Fruit fly (Drosophila melanogaster) whole organism, embryonic: Measurements from ENCODE around the gene CG5377.
A peak's percentile ranks its signal among the peaks of the same experiment; 100 is the strongest.

Source experiments
- Atf6 ChIP-seq: fragments of 200-800 bp; sonication (Bioruptor generic); IDR thresholded peaks from 2 replicates; pipeline ENCODE4 v1.3.6; 2022; ENCODE audit warnings: missing biosample characterization, missing genetic modification characterization
- CG10321 ChIP-seq: fragments of 200-800 bp; sonication (Bioruptor generic); IDR thresholded peaks from 2 replicates; pipeline ENCODE4 v1.3.6; 2022; ENCODE audit warnings: missing biosample characterization, missing genetic modification characterization
- CG10979 ChIP-seq: fragments of 200-800 bp; sonication (Bioruptor generic); optimal IDR thresholded peaks from 2 replicates; lab custom pipeline; 2018; ENCODE audit warnings: missing biosample characterization, mild to moderate bottlenecking, missing genetic modification characterization, moderate library complexity
- CG11093 ChIP-seq: fragments of 200-800 bp; sonication (Bioruptor generic); IDR thresholded peaks from 3 replicates; pipeline ENCODE4 v1.3.6; 2022; ENCODE audit warnings: missing biosample characterization, missing genetic modification characterization
- CG12659 ChIP-seq: fragments of 200-800 bp; sonication (Bioruptor generic); optimal IDR thresholded peaks from 3 replicates; lab custom pipeline; 2017; ENCODE audit warnings: mild to moderate bottlenecking, missing biosample characterization, missing genetic modification reagents, missing genetic modification characterization
- CG13287 ChIP-seq: fragments of 200-800 bp; sonication (Bioruptor generic); IDR thresholded peaks from 2 replicates; pipeline ENCODE4 v1.3.6; 2022; ENCODE audit warnings: missing biosample characterization, missing genetic modification characterization; ENCODE audit not compliant: partially characterized antibody
- CG17361 ChIP-seq: fragments of 200-800 bp; sonication (Bioruptor generic); IDR thresholded peaks from 3 replicates; pipeline ENCODE4 v1.3.6; 2022; ENCODE audit warnings: missing biosample characterization, missing genetic modification characterization
- CG17568 ChIP-seq: fragments of 200-800 bp; sonication (Bioruptor generic); optimal IDR thresholded peaks from 2 replicates; lab custom pipeline; 2018; ENCODE audit warnings: missing biosample characterization, mild to moderate bottlenecking, missing genetic modification characterization, moderate library complexity
- CG1792 ChIP-seq: fragments of 200-800 bp; sonication (Bioruptor generic); optimal IDR thresholded peaks from 2 replicates; lab custom pipeline; 2016; ENCODE audit warnings: missing biosample characterization, missing genetic modification characterization
- CG31365 ChIP-seq: fragments of 200-800 bp; sonication (Bioruptor generic); optimal IDR thresholded peaks from 2 replicates; lab custom pipeline; 2018; ENCODE audit warnings: missing biosample characterization, mild to moderate bottlenecking, missing genetic modification characterization
- CG32772 ChIP-seq: fragments of 200-800 bp; sonication (Bioruptor generic); IDR thresholded peaks from 2 replicates; pipeline ENCODE4 v1.3.6; 2022; ENCODE audit warnings: missing biosample characterization, missing genetic modification characterization
- CG33213 ChIP-seq: fragments of 200-800 bp; sonication (Bioruptor generic); optimal IDR thresholded peaks from 3 replicates; lab custom pipeline; 2016; ENCODE audit warnings: missing biosample characterization, missing genetic modification characterization
- CG6813 ChIP-seq: fragments of 200-800 bp; sonication (Bioruptor generic); optimal IDR thresholded peaks from 2 replicates; lab custom pipeline; 2017; ENCODE audit warnings: missing biosample characterization, missing genetic modification characterization, mild to moderate bottlenecking, moderate library complexity, missing genetic modification reagents
- CG8478 ChIP-seq: fragments of >200 bp; optimal IDR thresholded peaks from 2 replicates; lab custom pipeline; 2018
- CG9817 ChIP-seq: fragments of 200-800 bp; sonication (Bioruptor generic); optimal IDR thresholded peaks from 2 replicates; lab custom pipeline; 2018; ENCODE audit warnings: missing biosample characterization, mild to moderate bottlenecking, missing genetic modification characterization, moderate library complexity
- CHES-1-like ChIP-seq: fragments of 200-800 bp; sonication (Bioruptor generic); optimal IDR thresholded peaks from 2 replicates; lab custom pipeline; 2016; ENCODE audit warnings: missing biosample characterization, missing genetic modification characterization
- CTCF ChIP-seq: fragments of 200-800 bp; sonication (Bioruptor generic); optimal IDR thresholded peaks from 2 replicates; lab custom pipeline; 2017; ENCODE audit warnings: missing biosample characterization, mild to moderate bottlenecking, missing genetic modification characterization, moderate library complexity
- D ChIP-seq, 2 experiments: fragments of 200-800 bp in 1 of 2; fragments of >200 bp in 1 of 2; sonication (Bioruptor generic) in 1 of 2; optimal IDR thresholded peaks; 2 replicates in 1 of 2; 3 replicates in 1 of 2; lab custom pipeline; 2017; ENCODE audit warnings: mild to moderate bottlenecking in 1 of 2, missing biosample characterization in 1 of 2, missing genetic modification characterization in 1 of 2, missing genetic modification reagents in 1 of 2
- D19A ChIP-seq: fragments of 200-800 bp; optimal IDR thresholded peaks from 3 replicates; lab custom pipeline; 2019; ENCODE audit warnings: missing biosample characterization, mild to moderate bottlenecking, missing genetic modification characterization, moderate library complexity
- D19B ChIP-seq: fragments of 200-800 bp; sonication (Bioruptor generic); optimal IDR thresholded peaks from 2 replicates; lab custom pipeline; 2017; ENCODE audit warnings: missing biosample characterization, mild to moderate bottlenecking, missing genetic modification characterization
- Dek ChIP-seq: fragments of 200-800 bp; sonication (Bioruptor generic); optimal IDR thresholded peaks from 3 replicates; lab custom pipeline; 2019; ENCODE audit warnings: missing biosample characterization, mild to moderate bottlenecking, missing genetic modification characterization, moderate library complexity
- Dip3 ChIP-seq: fragments of 200-800 bp; sonication (Bioruptor generic); optimal IDR thresholded peaks from 3 replicates; lab custom pipeline; 2016; ENCODE audit warnings: missing biosample characterization, missing genetic modification characterization
- HLH3B ChIP-seq: fragments of 200-800 bp; sonication (Bioruptor generic); IDR thresholded peaks from 2 replicates; pipeline ENCODE4 v1.3.6; 2022; ENCODE audit warnings: missing biosample characterization, missing genetic modification characterization
- HmgZ ChIP-seq: fragments of 200-800 bp; sonication (Bioruptor generic); optimal IDR thresholded peaks from 2 replicates; lab custom pipeline; 2018; ENCODE audit warnings: missing biosample characterization, mild to moderate bottlenecking, missing genetic modification characterization
- Lhr ChIP-seq: fragments of 200-800 bp; sonication (Bioruptor generic); optimal IDR thresholded peaks from 3 replicates; lab custom pipeline; 2017; ENCODE audit warnings: mild to moderate bottlenecking, missing biosample characterization, missing genetic modification reagents, missing genetic modification characterization
- MTF-1 ChIP-seq: fragments of 200-800 bp; sonication (Bioruptor generic); optimal IDR thresholded peaks from 2 replicates; lab custom pipeline; 2018; ENCODE audit warnings: missing biosample characterization, mild to moderate bottlenecking, missing genetic modification characterization, borderline replicate concordance
- Ssrp ChIP-seq: fragments of 200-800 bp; sonication (Bioruptor generic); optimal IDR thresholded peaks from 2 replicates; lab custom pipeline; 2018; ENCODE audit warnings: missing biosample characterization, mild to moderate bottlenecking, missing genetic modification characterization, moderate library complexity
- TFAM ChIP-seq: fragments of 200-800 bp; sonication (Bioruptor generic); optimal IDR thresholded peaks from 2 replicates; lab custom pipeline; 2017; ENCODE audit warnings: missing biosample characterization, missing genetic modification characterization, inconsistent platforms
- Trl ChIP-seq, 3 experiments: fragments of >200 bp in 2 of 3; fragments of 200-800 bp in 1 of 3; sonication (Bioruptor generic) in 1 of 3; optimal IDR thresholded peaks; 2 replicates in 1 of 3; 3 replicates in 2 of 3; lab custom pipeline; 2016 to 2017; ENCODE audit warnings: missing biosample characterization in 1 of 3, missing genetic modification characterization in 1 of 3
- Vsx1 ChIP-seq: fragments of 200-800 bp; sonication (Bioruptor generic); optimal IDR thresholded peaks from 2 replicates; lab custom pipeline; 2017; ENCODE audit warnings: missing biosample characterization, mild to moderate bottlenecking, missing genetic modification characterization, missing genetic modification reagents
- bab2 ChIP-seq: fragments of 200-800 bp; sonication (Bioruptor generic); optimal IDR thresholded peaks from 2 replicates; lab custom pipeline; 2016; ENCODE audit warnings: missing biosample characterization, missing genetic modification characterization
- bowl ChIP-seq: fragments of 200-800 bp; sonication (Bioruptor generic); IDR thresholded peaks from 2 replicates; pipeline ENCODE4 v1.3.6; 2022; ENCODE audit warnings: missing biosample characterization, missing genetic modification characterization
- chm ChIP-seq: fragments of 200-800 bp; sonication (Bioruptor generic); IDR thresholded peaks from 2 replicates; pipeline ENCODE4 v1.3.6; 2022; ENCODE audit warnings: missing biosample characterization, missing genetic modification characterization
- crc ChIP-seq: fragments of 200-800 bp; sonication (Bioruptor generic); optimal IDR thresholded peaks from 2 replicates; lab custom pipeline; 2016; ENCODE audit warnings: missing biosample characterization, missing genetic modification characterization
- dimm ChIP-seq: fragments of 200-800 bp; sonication (Bioruptor generic); IDR thresholded peaks from 2 replicates; pipeline ENCODE4 v1.3.6; 2022; ENCODE audit warnings: missing biosample characterization, missing genetic modification characterization
- en ChIP-seq: fragments of 200-800 bp; sonication (Bioruptor generic); optimal IDR thresholded peaks from 2 replicates; lab custom pipeline; 2016; ENCODE audit warnings: missing biosample characterization, missing genetic modification characterization
- esg ChIP-seq: fragments of 200-800 bp; sonication (Bioruptor generic); conservative IDR thresholded peaks from 2 replicates; pipeline ENCODE4 v1.3.6; 2022; ENCODE audit warnings: missing biosample characterization, missing genetic modification characterization
- gro ChIP-seq: fragments of 200-800 bp; sonication (Bioruptor generic); optimal IDR thresholded peaks from 2 replicates; lab custom pipeline; 2016; ENCODE audit warnings: missing biosample characterization, missing genetic modification characterization
- gsb ChIP-seq: fragments of 200-800 bp; sonication (Bioruptor generic); IDR thresholded peaks from 2 replicates; pipeline ENCODE4 v1.3.6; 2022; ENCODE audit warnings: missing biosample characterization, missing genetic modification characterization
- jing ChIP-seq: fragments of 200-800 bp; sonication (Bioruptor generic); optimal IDR thresholded peaks from 2 replicates; lab custom pipeline; 2018; ENCODE audit warnings: missing biosample characterization, mild to moderate bottlenecking, missing genetic modification characterization
- lmd ChIP-seq: fragments of 200-800 bp; sonication (Bioruptor generic); IDR thresholded peaks from 2 replicates; pipeline ENCODE4 v1.3.6; 2022; ENCODE audit warnings: missing biosample characterization, missing genetic modification characterization
- org-1 ChIP-seq: fragments of 200-800 bp; sonication (Bioruptor generic); optimal IDR thresholded peaks from 2 replicates; lab custom pipeline; 2017; ENCODE audit warnings: missing biosample characterization, missing genetic modification characterization
- pho ChIP-seq: fragments of 200-800 bp; sonication (Bioruptor generic); optimal IDR thresholded peaks from 2 replicates; lab custom pipeline; 2016; ENCODE audit warnings: missing biosample characterization, missing genetic modification characterization
- phol ChIP-seq: fragments of 200-800 bp; sonication (Bioruptor generic); optimal IDR thresholded peaks from 3 replicates; lab custom pipeline; 2018; ENCODE audit warnings: missing biosample characterization, mild to moderate bottlenecking, missing genetic modification characterization, moderate library complexity
- pita ChIP-seq: fragments of 200-800 bp; sonication (Bioruptor generic); optimal IDR thresholded peaks from 2 replicates; lab custom pipeline; 2017; ENCODE audit warnings: missing biosample characterization, mild to moderate bottlenecking, missing genetic modification characterization
- repo ChIP-seq: fragments of 200-800 bp; sonication (Bioruptor generic); optimal IDR thresholded peaks from 2 replicates; lab custom pipeline; 2016; ENCODE audit warnings: missing biosample characterization, missing genetic modification characterization
- run ChIP-seq: fragments of 200-800 bp; sonication (Bioruptor generic); optimal IDR thresholded peaks from 3 replicates; lab custom pipeline; 2018; ENCODE audit warnings: missing biosample characterization, mild to moderate bottlenecking, missing genetic modification characterization
- slp2 ChIP-seq: fragments of 200-800 bp; sonication (Bioruptor generic); optimal IDR thresholded peaks from 2 replicates; lab custom pipeline; 2016; ENCODE audit warnings: missing biosample characterization, missing genetic modification characterization
- stwl ChIP-seq: fragments of 200-800 bp; sonication (Bioruptor generic); optimal IDR thresholded peaks from 3 replicates; lab custom pipeline; 2018; ENCODE audit warnings: missing biosample characterization, mild to moderate bottlenecking, missing genetic modification characterization, moderate library complexity
- unpg ChIP-seq: fragments of 200-800 bp; sonication (Bioruptor generic); optimal IDR thresholded peaks from 3 replicates; lab custom pipeline; 2018; ENCODE audit warnings: missing biosample characterization, mild to moderate bottlenecking, missing genetic modification characterization, moderate library complexity

The CG5377 gene

DNA sequence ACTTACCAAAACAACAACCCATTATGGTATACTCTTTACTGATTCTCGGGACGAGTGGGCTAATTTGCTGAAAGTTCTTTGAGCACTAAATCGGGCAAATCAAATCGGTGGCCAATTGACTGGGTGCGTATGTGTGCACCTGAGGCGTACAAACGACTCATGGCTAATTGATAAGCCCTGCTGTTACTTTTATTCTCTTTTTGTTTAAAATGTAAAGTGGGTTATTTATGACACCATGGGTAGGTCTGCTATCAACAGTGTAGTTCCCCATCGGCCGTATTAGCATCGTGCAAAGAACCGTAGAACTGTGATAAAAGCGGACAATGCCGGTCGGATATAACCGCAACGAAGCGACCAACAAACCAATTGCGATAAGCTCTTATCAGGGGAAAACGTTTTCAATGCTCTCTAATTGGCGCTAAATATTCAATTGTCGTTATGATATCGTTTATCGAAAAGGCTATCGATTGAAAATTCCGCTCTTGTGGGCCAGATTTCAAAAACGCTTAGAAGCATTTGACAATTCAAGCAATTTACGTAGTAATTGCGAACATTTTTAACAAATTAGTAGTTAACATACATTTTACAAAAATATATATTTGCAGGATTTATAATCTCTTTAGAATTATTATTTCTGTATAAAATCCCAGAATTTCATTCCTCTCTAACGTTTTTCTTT is 20.6 kb downstream of the CG5377 start, which contains the start of gene CG34288:
Gene CG34288 (minus strand): TSS at position 69 of the 679 bp plus-strand sequence.
- TF ChIP-seq MTF-1 (GFP tag; lab: Kevin White, UChicago) (no peak), CHES-1-like (GFP tag; lab: Kevin White, UChicago) (peak; percentile 28), phol (tag; lab: Kevin White, UChicago) (no peak), lmd (GFP tag; lab: Robert Waterston, UW) (peak; percentile 26; the same call in 1 of the 2 replicates), repo (GFP tag; lab: Kevin White, UChicago) (no peak), TFAM (GFP tag; lab: Kevin White, UChicago) (no peak), pita (GFP tag; lab: Kevin White, UChicago) (no peak), CG32772 (GFP tag; lab: Robert Waterston, UW) (0 out of 2 replicates have a peak, but pooled peaks have one; percentile 6), CG9817 (tag; lab: Kevin White, UChicago) (no peak), gro (peak; percentile 76), CG10979 (tag; lab: Kevin White, UChicago) (no peak), CG11093 (no peak), bowl (GFP tag; lab: Robert Waterston, UW) (peak; percentile 31; the same call in 1 of the 2 replicates), CG12659 (GFP tag; lab: Kevin White, UChicago) (no peak), CG10321 (GFP tag; lab: Robert Waterston, UW) (no peak), CG8478 (lab: Kevin White, UChicago) (no peak), CG6813 (GFP tag; lab: Kevin White, UChicago) (no peak), Lhr (no peak), CG33213 (GFP tag; lab: Kevin White, UChicago) (no peak), pho (peak; percentile 4), Vsx1 (GFP tag; lab: Kevin White, UChicago) (peak; percentile 96), esg (GFP tag; lab: Robert Waterston, UW) (no peak), slp2 (GFP tag; lab: Kevin White, UChicago) (peak; percentile 1), HLH3B (GFP tag; lab: Robert Waterston, UW) (0 out of 2 replicates have a peak, but pooled peaks have one; percentile 9), crc (GFP tag; lab: Kevin White, UChicago) (no peak), dimm (no peak), unpg (GFP tag; lab: Kevin White, UChicago) (no peak), CG1792 (GFP tag; lab: Kevin White, UChicago) (no peak), D (optimal IDR thresholded peaks at IDR 0.05; lab: Kevin White, UChicago) (no peak), D (GFP tag; optimal IDR thresholded peaks at IDR 0.05; lab: Kevin White, UChicago) (no peak), stwl (tag; lab: Kevin White, UChicago) (no peak), CG17568 (GFP tag; lab: Kevin White, UChicago) (no peak), run (tag; lab: Kevin White, UChicago) (no peak), CG17361 (GFP tag; lab: Robert Waterston, UW) (no peak; the same call in 2 of the 3 replicates), Dip3 (GFP tag; lab: Kevin White, UChicago) (no peak), CG13287 (peak; percentile 22), CTCF (GFP tag; lab: Kevin White, UChicago) (no peak), D19A (tag; lab: Kevin White, UChicago) (no peak), bab2 (GFP tag; lab: Kevin White, UChicago) (peak; percentile 14), HmgZ (tag; lab: Kevin White, UChicago) (peak; percentile 74), org-1 (GFP tag; lab: Kevin White, UChicago) (no peak), D19B (GFP tag; lab: Kevin White, UChicago) (no peak), Trl (optimal IDR thresholded peaks at IDR 0.05; lab: Kevin White, UChicago) (no peak), Trl (GFP tag; optimal IDR thresholded peaks at IDR 0.05; lab: Kevin White, UChicago) (peak; percentile 6), Ssrp (tag; lab: Kevin White, UChicago) (no peak), Dek (tag; lab: Kevin White, UChicago) (no peak), CG31365 (tag; lab: Kevin White, UChicago) (no peak), en (GFP tag; lab: Kevin White, UChicago) (no peak), chm (GFP tag; lab: Robert Waterston, UW) (peak; percentile 13; the same call in 1 of the 2 replicates), jing (GFP tag; lab: Kevin White, UChicago) (no peak), gsb (GFP tag; lab: Robert Waterston, UW) (no peak), Atf6 (GFP tag; lab: Robert Waterston, UW) (peak; percentile 68; the same call in 1 of the 2 replicates)
